Worm (Caenorhabditis elegans): ENCODE data around the gene W02C12.2.
A peak's percentile ranks its signal among the peaks of the same experiment; 100 is the strongest.

Gene W02C12.2

DNA sequence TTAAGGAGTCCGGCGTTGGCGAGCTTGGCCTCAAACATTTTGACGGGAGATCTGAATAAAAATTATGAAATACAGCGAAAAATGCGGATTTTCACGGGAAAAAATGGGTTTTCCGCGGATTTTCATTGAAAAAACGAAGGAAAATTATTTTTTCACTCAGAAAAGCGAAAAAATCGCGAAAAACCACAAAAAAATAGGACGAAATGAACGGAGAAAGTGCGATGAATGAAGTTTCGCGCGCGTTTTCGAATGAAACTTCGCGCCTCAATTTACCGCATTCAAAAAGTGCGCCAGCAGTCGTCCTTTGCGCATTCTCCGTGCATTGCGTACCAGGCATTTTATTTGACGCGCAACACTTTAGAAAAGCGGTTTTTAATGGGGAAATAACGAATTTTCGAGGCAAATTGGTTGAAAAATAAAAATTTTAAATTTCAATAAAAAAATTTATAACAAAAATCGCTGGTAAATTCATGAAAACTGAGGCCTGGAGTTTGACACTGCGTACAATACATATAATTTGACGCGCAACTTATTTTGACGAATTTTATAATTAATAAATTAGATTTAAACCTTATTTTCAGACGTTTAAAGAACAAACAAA, 41.7 kb upstream of the W02C12.2 start, which contains the start of gene pcn-1 (continued):
- peak; percentile 75; the same call in 1 of the 2 replicates for TF ChIP-seq zfh-2 (GFP tag; conservative IDR thresholded peaks at IDR 0.05)
- peak; percentile 24 for TF ChIP-seq F52B5.7 (tag; optimal IDR thresholded peaks at IDR 0.05)
- TF ChIP-seq nhr-90 (tag; optimal IDR thresholded peaks at IDR 0.05), result no peak
- TF ChIP-seq attf-6 (GFP tag; IDR thresholded peaks at IDR 0.05), result peak; percentile 84
- no peak for TF ChIP-seq mes-4 (tag; optimal IDR thresholded peaks at IDR 0.05)
- no peak for TF ChIP-seq ceh-58 (GFP tag; IDR thresholded peaks at IDR 0.05)
- no peak for TF ChIP-seq sptf-2 (GFP tag; optimal IDR thresholded peaks at IDR 0.05)
- TF ChIP-seq akir-1 (GFP tag; optimal IDR thresholded peaks at IDR 0.05), result no peak
- peak; percentile 84 for TF ChIP-seq F33H1.4 (GFP tag; IDR thresholded peaks at IDR 0.05)
- TF ChIP-seq sdz-38 (tag; optimal IDR thresholded peaks at IDR 0.05), result no peak
- TF ChIP-seq cebp-2 (GFP tag; IDR thresholded peaks at IDR 0.05), result no peak
- TF ChIP-seq xnd-1 (tag; optimal IDR thresholded peaks at IDR 0.05), result peak; percentile 98
- peak; percentile 37 for TF ChIP-seq B0261.1 (tag; optimal IDR thresholded peaks at IDR 0.05)
- TF ChIP-seq Y53G8AR.9 (GFP tag; conservative IDR thresholded peaks at IDR 0.05), result peak; percentile 98
- TF ChIP-seq K12H6.12 (tag; optimal IDR thresholded peaks at IDR 0.05), result peak; percentile 83
- no peak for TF ChIP-seq nhr-179 (tag; optimal IDR thresholded peaks at IDR 0.05)
- peak; percentile 97 for TF ChIP-seq pbrm-1 (GFP tag; IDR thresholded peaks at IDR 0.05)
- TF ChIP-seq cebp-1 (GFP tag; IDR thresholded peaks at IDR 0.05), result peak; percentile 79
- TF ChIP-seq cebp-1 (tag; optimal IDR thresholded peaks at IDR 0.05), result peak; percentile 93
- no peak for TF ChIP-seq lag-1 (GFP tag; IDR thresholded peaks at IDR 0.05)
- peak; percentile 54 for TF ChIP-seq snpc-4 (GFP tag; optimal IDR thresholded peaks at IDR 0.05)
- peak; percentile 38 to 89 (median 78) for TF ChIP-seq snpc-4 (tag; optimal IDR thresholded peaks at IDR 0.05)
- TF ChIP-seq dpff-1 (tag; optimal IDR thresholded peaks at IDR 0.05), result peak; percentile 24
- TF ChIP-seq chd-7 (tag; optimal IDR thresholded peaks at IDR 0.05), result peak; percentile 89
- TF ChIP-seq aptf-3 (GFP tag; IDR thresholded peaks at IDR 0.05), result 0 out of 2 replicates have a peak, but pooled peaks have one; percentile 36
- no peak for TF ChIP-seq unc-62 (GFP tag; optimal IDR thresholded peaks at IDR 0.05)
- TF ChIP-seq rpc-1 (optimal IDR thresholded peaks at IDR 0.05), result no peak
- no peak for TF ChIP-seq rpc-1 (tag; optimal IDR thresholded peaks at IDR 0.05)
- peak; percentile 67 for TF ChIP-seq ztf-3 (GFP tag; optimal IDR thresholded peaks at IDR 0.05)
- TF ChIP-seq ekl-4 (GFP tag; IDR thresholded peaks at IDR 0.05), result peak; percentile 98
- no peak for TF ChIP-seq zim-3 (tag; optimal IDR thresholded peaks at IDR 0.05)
- peak; percentile 62 for TF ChIP-seq F10E7.11 (tag; optimal IDR thresholded peaks at IDR 0.05)
- TF ChIP-seq F55B11.4 (tag; optimal IDR thresholded peaks at IDR 0.05; ENCODE audit: borderline replicate concordance, insufficient read depth), result no peak
- peak; percentile 93 for TF ChIP-seq lir-1 (GFP tag; conservative IDR thresholded peaks at IDR 0.05)
- peak; percentile 86 for TF ChIP-seq madf-10 (tag; optimal IDR thresholded peaks at IDR 0.05)
- peak; percentile 80 for TF ChIP-seq ceh-27 (GFP tag; optimal IDR thresholded peaks at IDR 0.05)
- TF ChIP-seq gei-17 (GFP tag; optimal IDR thresholded peaks at IDR 0.05), result peak; percentile 85
- TF ChIP-seq D2030.7 (GFP tag; IDR thresholded peaks at IDR 0.05), result peak; percentile 97
- TF ChIP-seq bed-2 (GFP tag; IDR thresholded peaks at IDR 0.05), result peak; percentile 90

ce11 chrIV:4047628-4048027, 39.9 kb upstream of the W02C12.2 start:
- TF ChIP-seq mcd-1 (GFP tag; IDR thresholded peaks at IDR 0.05) (peak; percentile 27; the same call in 1 of the 2 replicates), rpc-1 (optimal IDR thresholded peaks at IDR 0.05) (no peak), rpc-1 (tag; optimal IDR thresholded peaks at IDR 0.05) (no peak), F39B2.1 (GFP tag; IDR thresholded peaks at IDR 0.05) (no peak), nfya-1 (tag; optimal IDR thresholded peaks at IDR 0.05; ENCODE audit: borderline replicate concordance, insufficient read depth) (no peak), nhr-179 (tag; optimal IDR thresholded peaks at IDR 0.05) (no peak), F49E8.2 (tag; optimal IDR thresholded peaks at IDR 0.05; ENCODE audit: insufficient read depth) (peak; percentile 43), lin-54 (GFP tag; optimal IDR thresholded peaks at IDR 0.05) (peak; percentile 55), Y56A3A.18 (GFP tag; IDR thresholded peaks at IDR 0.05) (no peak), attf-6 (GFP tag; IDR thresholded peaks at IDR 0.05) (peak; percentile 74), mxl-1 (tag; optimal IDR thresholded peaks at IDR 0.05) (peak; percentile 6), F10E7.11 (tag; optimal IDR thresholded peaks at IDR 0.05) (no peak), snpc-4 (GFP tag; optimal IDR thresholded peaks at IDR 0.05) (no peak), snpc-4 (tag; optimal IDR thresholded peaks at IDR 0.05) (peak in 1 of 4 experiments; percentile 33), hrde-1 (tag; optimal IDR thresholded peaks at IDR 0.05; ENCODE audit: borderline replicate concordance) (peak; percentile 87), sea-2 (GFP tag; IDR thresholded peaks at IDR 0.05) (no peak), madf-6 (GFP tag; IDR thresholded peaks at IDR 0.05) (peak; percentile 76)
